Fruit fly (Drosophila melanogaster): ENCODE measurements around the gene CG15423.

DNA sequence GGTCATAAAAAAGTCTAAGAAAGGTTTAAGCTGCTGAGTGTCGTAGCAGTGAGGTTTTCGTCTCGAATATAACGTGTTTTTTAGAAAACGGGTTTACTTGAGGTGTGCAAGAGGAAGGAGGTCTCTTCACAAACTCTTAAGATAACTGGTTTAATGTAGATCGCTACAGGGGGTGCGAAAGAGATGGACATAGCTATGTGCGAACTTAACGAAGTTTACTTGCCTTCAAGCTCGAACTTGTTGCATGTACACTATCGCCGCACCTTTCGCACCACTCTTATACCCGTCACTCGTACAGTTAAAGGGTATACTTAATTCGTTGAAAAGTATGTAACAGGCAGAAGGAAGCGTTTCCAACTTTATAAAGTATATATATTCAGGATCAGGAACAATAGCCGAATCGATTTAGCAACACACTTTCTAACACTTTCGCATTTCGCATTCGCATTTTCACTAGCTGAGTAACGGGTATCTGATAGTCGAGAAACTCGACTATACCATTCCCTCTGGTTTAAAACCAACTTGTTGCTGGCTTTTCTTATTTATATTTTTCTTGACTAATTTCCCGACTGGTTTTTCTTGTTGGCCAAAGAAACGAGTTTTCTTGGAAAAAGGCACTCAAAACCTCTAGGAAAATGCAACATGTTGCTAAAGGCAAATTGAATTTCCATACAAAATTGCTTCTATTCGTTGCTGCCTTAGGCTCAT lies 24.5 kb downstream of the CG15423 start:
- TF ChIP-seq CG4318 (GFP tag; optimal IDR thresholded peaks at IDR 0.05) (peak; percentile 96), Ets96B (tag; optimal IDR thresholded peaks at IDR 0.05) (peak; percentile 72), cyc (GFP tag; optimal IDR thresholded peaks at IDR 0.05) (peak; percentile 51)

Measured in whole organism, prepupa.